Fruit fly (Drosophila melanogaster) whole organism, embryonic: ENCODE measurements around the gene IA-2.

ENCODE experiments used
- Atf3 ChIP-seq: fragments of 200-800 bp; sonication (Bioruptor generic); optimal IDR thresholded peaks from 3 replicates; lab custom pipeline; 2016; ENCODE audit warnings: missing biosample characterization, missing genetic modification characterization
- B-H1 ChIP-seq: fragments of 200-800 bp; sonication (Bioruptor generic); IDR thresholded peaks from 3 replicates; pipeline ENCODE4 v1.3.6; 2022; ENCODE audit warnings: missing biosample characterization, missing genetic modification characterization
- CG10209 ChIP-seq: fragments of 200-800 bp; sonication (Bioruptor generic); optimal IDR thresholded peaks from 3 replicates; lab custom pipeline; 2017; ENCODE audit warnings: missing biosample characterization, mild to moderate bottlenecking, missing genetic modification characterization, missing genetic modification reagents
- CG10267 ChIP-seq: fragments of 200-800 bp; sonication (Bioruptor generic); optimal IDR thresholded peaks from 2 replicates; lab custom pipeline; 2018; ENCODE audit warnings: missing biosample characterization, mild to moderate bottlenecking, missing genetic modification characterization, moderate library complexity
- CG10431 ChIP-seq: fragments of 200-800 bp; sonication (Bioruptor generic); optimal IDR thresholded peaks from 3 replicates; lab custom pipeline; 2018; ENCODE audit warnings: missing biosample characterization, mild to moderate bottlenecking, missing genetic modification characterization
- CG11723 ChIP-seq: fragments of 200-800 bp; sonication (Bioruptor generic); optimal IDR thresholded peaks from 2 replicates; lab custom pipeline; 2017; ENCODE audit warnings: missing biosample characterization, mild to moderate bottlenecking, missing genetic modification characterization
- CG13894 ChIP-seq: fragments of 200-800 bp; sonication (Bioruptor generic); optimal IDR thresholded peaks from 3 replicates; lab custom pipeline; 2018; ENCODE audit warnings: missing biosample characterization, mild to moderate bottlenecking, missing genetic modification characterization, moderate library complexity
- CG14050 ChIP-seq: fragments of 200-800 bp; sonication (Bioruptor generic); IDR thresholded peaks from 3 replicates; pipeline ENCODE4 v1.3.6; 2022; ENCODE audit warnings: missing biosample characterization, missing genetic modification characterization
- CG14710 ChIP-seq: fragments of 200-800 bp; sonication (Bioruptor generic); optimal IDR thresholded peaks from 3 replicates; lab custom pipeline; 2019; ENCODE audit warnings: missing biosample characterization, mild to moderate bottlenecking, missing genetic modification characterization, moderate library complexity
- CG1602 ChIP-seq: fragments of 200-800 bp; sonication (Bioruptor generic); optimal IDR thresholded peaks from 3 replicates; lab custom pipeline; 2016; ENCODE audit warnings: missing biosample characterization, missing genetic modification characterization
- CG16815 ChIP-seq: fragments of 200-800 bp; sonication (Bioruptor generic); optimal IDR thresholded peaks from 3 replicates; lab custom pipeline; 2017; ENCODE audit warnings: missing biosample characterization, mild to moderate bottlenecking, missing genetic modification characterization
- CG17359 ChIP-seq: fragments of 200-800 bp; sonication (Bioruptor generic); optimal IDR thresholded peaks from 3 replicates; lab custom pipeline; 2018; ENCODE audit warnings: missing biosample characterization, mild to moderate bottlenecking, missing genetic modification characterization, moderate library complexity
- CG17361 ChIP-seq: fragments of 200-800 bp; sonication (Bioruptor generic); IDR thresholded peaks from 3 replicates; pipeline ENCODE4 v1.3.6; 2022; ENCODE audit warnings: missing biosample characterization, missing genetic modification characterization
- CG2120 ChIP-seq: fragments of 200-800 bp; sonication (Bioruptor generic); optimal IDR thresholded peaks from 3 replicates; lab custom pipeline; 2016; ENCODE audit warnings: missing biosample characterization, missing genetic modification characterization
- CG33213 ChIP-seq: fragments of 200-800 bp; sonication (Bioruptor generic); optimal IDR thresholded peaks from 3 replicates; lab custom pipeline; 2016; ENCODE audit warnings: missing biosample characterization, missing genetic modification characterization
- CG34224 ChIP-seq: fragments of 200-800 bp; sonication (Bioruptor generic); IDR thresholded peaks from 3 replicates; pipeline ENCODE4 v1.3.6; 2022; ENCODE audit warnings: missing biosample characterization, missing genetic modification characterization; ENCODE audit not compliant: partially characterized antibody
- CG4730 ChIP-seq: fragments of 200-800 bp; sonication (Bioruptor generic); IDR thresholded peaks from 2 replicates; pipeline ENCODE4 v1.3.6; 2022; ENCODE audit warnings: missing biosample characterization, missing genetic modification characterization
- CG7963 ChIP-seq: fragments of 200-800 bp; sonication (Bioruptor generic); IDR thresholded peaks from 3 replicates; pipeline ENCODE4 v1.3.6; 2022; ENCODE audit warnings: missing biosample characterization, missing genetic modification characterization; ENCODE audit not compliant: partially characterized antibody
- CG8089 ChIP-seq: fragments of 200-800 bp; sonication (Bioruptor generic); optimal IDR thresholded peaks from 3 replicates; lab custom pipeline; 2016; ENCODE audit warnings: missing biosample characterization, missing genetic modification characterization
- Dfd ChIP-seq, 2 experiments: fragments of >200 bp; optimal IDR thresholded peaks; 2 replicates each; lab custom pipeline; 2017; ENCODE audit warnings: missing biosample characterization in 2 of 2, missing genetic modification characterization in 2 of 2
- Doc3 ChIP-seq: fragments of 200-800 bp; sonication (Bioruptor generic); IDR thresholded peaks from 3 replicates; pipeline ENCODE4 v1.3.6; 2022; ENCODE audit warnings: missing biosample characterization, missing genetic modification characterization; ENCODE audit not compliant: partially characterized antibody
- Drgx ChIP-seq: fragments of 200-800 bp; sonication (Bioruptor generic); IDR thresholded peaks from 2 replicates; pipeline ENCODE4 v1.3.6; 2022; ENCODE audit warnings: missing biosample characterization, missing genetic modification characterization
- Ets97D ChIP-seq: fragments of 200-800 bp; sonication (Bioruptor generic); optimal IDR thresholded peaks from 3 replicates; lab custom pipeline; 2016; ENCODE audit warnings: missing biosample characterization, missing genetic modification characterization
- Hand ChIP-seq: fragments of 200-800 bp; sonication (Bioruptor generic); optimal IDR thresholded peaks from 2 replicates; lab custom pipeline; 2017; ENCODE audit warnings: mild to moderate bottlenecking, missing biosample characterization, missing genetic modification reagents, missing genetic modification characterization
- Hey ChIP-seq: fragments of 200-800 bp; sonication (Bioruptor generic); optimal IDR thresholded peaks from 3 replicates; lab custom pipeline; 2018; ENCODE audit warnings: missing biosample characterization, mild to moderate bottlenecking, missing genetic modification characterization
- Mrtf ChIP-seq: fragments of 200-800 bp; sonication (Bioruptor generic); IDR thresholded peaks from 3 replicates; pipeline ENCODE4 v1.3.6; 2022; ENCODE audit warnings: missing biosample characterization, missing genetic modification characterization
- Myb ChIP-seq: fragments of 200-800 bp; sonication (Bioruptor generic); optimal IDR thresholded peaks from 2 replicates; lab custom pipeline; 2016; ENCODE audit warnings: missing biosample characterization, missing genetic modification characterization
- Nf-YC ChIP-seq: fragments of 200-800 bp; optimal IDR thresholded peaks from 3 replicates; lab custom pipeline; 2019; ENCODE audit warnings: missing biosample characterization, mild to moderate bottlenecking, missing genetic modification characterization, moderate library complexity
- Poxn ChIP-seq: fragments of 200-800 bp; sonication (Bioruptor generic); IDR thresholded peaks from 2 replicates; pipeline ENCODE4 v1.3.6; 2022; ENCODE audit warnings: missing biosample characterization, missing genetic modification characterization
- Side ChIP-seq: fragments of 200-800 bp; sonication (Bioruptor generic); optimal IDR thresholded peaks from 2 replicates; lab custom pipeline; 2016; ENCODE audit warnings: missing biosample characterization, missing genetic modification characterization
- Vsx1 ChIP-seq: fragments of 200-800 bp; sonication (Bioruptor generic); optimal IDR thresholded peaks from 2 replicates; lab custom pipeline; 2017; ENCODE audit warnings: missing biosample characterization, mild to moderate bottlenecking, missing genetic modification characterization, missing genetic modification reagents
- cato ChIP-seq: fragments of 200-800 bp; sonication (Bioruptor generic); optimal IDR thresholded peaks from 2 replicates; lab custom pipeline; 2016; ENCODE audit warnings: missing biosample characterization, missing genetic modification characterization, borderline replicate concordance
- chinmo ChIP-seq: fragments of 200-800 bp; sonication (Bioruptor generic); IDR thresholded peaks from 4 replicates; pipeline ENCODE4 v1.3.6; 2022; ENCODE audit warnings: missing biosample characterization, missing genetic modification characterization; ENCODE audit not compliant: partially characterized antibody
- chm ChIP-seq: fragments of 200-800 bp; sonication (Bioruptor generic); IDR thresholded peaks from 2 replicates; pipeline ENCODE4 v1.3.6; 2022; ENCODE audit warnings: missing biosample characterization, missing genetic modification characterization
- ci ChIP-seq: fragments of 200-800 bp; sonication (Bioruptor generic); IDR thresholded peaks from 3 replicates; pipeline ENCODE4 v1.3.6; 2022; ENCODE audit warnings: missing biosample characterization, missing genetic modification characterization
- crc ChIP-seq: fragments of 200-800 bp; sonication (Bioruptor generic); optimal IDR thresholded peaks from 2 replicates; lab custom pipeline; 2016; ENCODE audit warnings: missing biosample characterization, missing genetic modification characterization
- disco-r ChIP-seq: fragments of 200-800 bp; sonication (Bioruptor generic); optimal IDR thresholded peaks from 2 replicates; lab custom pipeline; 2016; ENCODE audit warnings: missing biosample characterization, missing genetic modification characterization
- gem ChIP-seq: fragments of 200-800 bp; sonication (Bioruptor generic); optimal IDR thresholded peaks from 2 replicates; lab custom pipeline; 2019; ENCODE audit warnings: missing biosample characterization, mild to moderate bottlenecking, missing genetic modification characterization, moderate library complexity
- ham ChIP-seq: fragments of 200-800 bp; sonication (Bioruptor generic); IDR thresholded peaks from 2 replicates; pipeline ENCODE4 v1.3.6; 2022; ENCODE audit warnings: missing biosample characterization, missing genetic modification characterization
- insv ChIP-seq, 2 experiments: fragments of 200-800 bp; sonication (Bioruptor generic); optimal IDR thresholded peaks; 3 replicates each; lab custom pipeline; 2016 to 2018; ENCODE audit warnings: missing biosample characterization in 2 of 2, missing genetic modification characterization in 2 of 2
- jing ChIP-seq: fragments of 200-800 bp; sonication (Bioruptor generic); optimal IDR thresholded peaks from 2 replicates; lab custom pipeline; 2018; ENCODE audit warnings: missing biosample characterization, mild to moderate bottlenecking, missing genetic modification characterization
- mam ChIP-seq: fragments of 200-800 bp; sonication (Bioruptor generic); optimal IDR thresholded peaks from 3 replicates; lab custom pipeline; 2016; ENCODE audit warnings: missing biosample characterization, missing genetic modification characterization
- mirr ChIP-seq: fragments of 200-800 bp; sonication (Bioruptor generic); optimal IDR thresholded peaks from 3 replicates; lab custom pipeline; 2018; ENCODE audit warnings: missing biosample characterization, mild to moderate bottlenecking, missing genetic modification characterization
- mld ChIP-seq: fragments of 200-800 bp; sonication (Bioruptor generic); IDR thresholded peaks from 3 replicates; pipeline ENCODE4 v1.3.6; 2022; ENCODE audit warnings: missing biosample characterization, missing genetic modification characterization; ENCODE audit not compliant: partially characterized antibody
- odd ChIP-seq: fragments of 200-800 bp; sonication (Bioruptor generic); optimal IDR thresholded peaks from 2 replicates; lab custom pipeline; 2017; ENCODE audit warnings: missing biosample characterization, mild to moderate bottlenecking, missing genetic modification characterization
- sisA ChIP-seq: fragments of 200-800 bp; sonication (Bioruptor generic); IDR thresholded peaks from 2 replicates; pipeline ENCODE4 v1.3.6; 2022; ENCODE audit warnings: missing biosample characterization, missing genetic modification characterization
- slbo ChIP-seq: fragments of 200-800 bp; sonication (Bioruptor generic); IDR thresholded peaks from 2 replicates; pipeline ENCODE4 v1.3.6; 2022; ENCODE audit warnings: missing biosample characterization, missing genetic modification characterization
- sob ChIP-seq: fragments of 200-800 bp; sonication (Bioruptor generic); IDR thresholded peaks from 2 replicates; pipeline ENCODE4 v1.3.6; 2022; ENCODE audit warnings: missing biosample characterization, missing genetic modification characterization
- toy ChIP-seq: fragments of 200-800 bp; sonication (Bioruptor generic); IDR thresholded peaks from 2 replicates; pipeline ENCODE4 v1.3.6; 2022; ENCODE audit warnings: missing biosample characterization, missing genetic modification characterization
- ttk ChIP-seq: fragments of 200-800 bp; sonication (Bioruptor generic); IDR thresholded peaks from 2 replicates; pipeline ENCODE4 v2.1.2; 2022; ENCODE audit warnings: missing biosample characterization, missing genetic modification characterization
- wek ChIP-seq: fragments of 200-800 bp; sonication (Bioruptor generic); optimal IDR thresholded peaks from 3 replicates; lab custom pipeline; 2018; ENCODE audit warnings: missing biosample characterization, mild to moderate bottlenecking, missing genetic modification characterization, moderate library complexity

IA-2 gene

DNA sequence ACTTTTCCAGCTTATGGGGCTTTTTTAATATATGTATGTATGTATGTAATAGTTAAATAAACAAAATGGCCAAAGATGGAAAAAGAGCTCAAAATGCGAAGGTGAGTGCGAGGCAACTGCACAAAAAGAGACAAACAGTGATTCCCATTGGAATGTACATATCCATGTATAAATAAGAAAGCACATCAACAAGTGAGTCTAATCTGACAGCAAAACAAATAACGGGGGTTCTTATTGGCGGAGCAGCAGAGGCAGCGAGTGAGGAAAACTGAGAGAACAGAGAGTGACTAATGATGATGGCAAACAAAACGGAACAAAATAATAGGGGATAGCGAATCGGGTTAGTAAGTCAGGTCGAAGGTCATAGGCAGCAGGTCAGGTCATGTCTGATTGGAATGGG, 73.7 kb downstream of the IA-2 start (continued):
- TF ChIP-seq CG16815 (GFP tag; lab: Kevin White, UChicago) (no peak), CG1602 (GFP tag; lab: Kevin White, UChicago) (no peak), disco-r (GFP tag; lab: Kevin White, UChicago) (no peak), CG11723 (GFP tag; lab: Kevin White, UChicago) (peak; percentile 23), jing (no peak), mld (GFP tag; lab: Robert Waterston, UW) (no peak), CG13894 (tag; lab: Kevin White, UChicago) (no peak), CG8089 (GFP tag; lab: Kevin White, UChicago) (peak; percentile 52), CG14710 (tag; lab: Kevin White, UChicago) (peak; percentile 50), sisA (no peak), CG10209 (peak; percentile 44), CG33213 (GFP tag; lab: Kevin White, UChicago) (peak; percentile 54), ci (peak; percentile 66; the same call in 2 of the 3 replicates), Myb (GFP tag; lab: Kevin White, UChicago) (no peak), slbo (GFP tag; lab: Robert Waterston, UW) (no peak), CG34224 (no peak), CG4730 (GFP tag; lab: Robert Waterston, UW) (no peak), wek (GFP tag; lab: Kevin White, UChicago) (peak; percentile 46), Vsx1 (GFP tag; lab: Kevin White, UChicago) (peak; percentile 19), B-H1 (GFP tag; lab: Robert Waterston, UW) (peak; percentile 15; the same call in 1 of the 3 replicates), CG17359 (tag; lab: Kevin White, UChicago) (peak; percentile 40), sob (GFP tag; lab: Robert Waterston, UW) (0 out of 2 replicates have a peak, but pooled peaks have one; percentile 15), Atf3 (GFP tag; lab: Kevin White, UChicago) (peak; percentile 7), Doc3 (no peak), CG14050 (GFP tag; lab: Robert Waterston, UW) (no peak), chm (peak; percentile 70; the same call in 1 of the 2 replicates), CG10431 (peak; percentile 26), cato (no peak), Hey (tag; lab: Kevin White, UChicago) (no peak), CG17361 (0 out of 3 replicates have a peak, but pooled peaks have one; percentile 12), Drgx (GFP tag; lab: Robert Waterston, UW) (no peak), CG7963 (GFP tag; lab: Robert Waterston, UW) (no peak), Poxn (no peak), CG2120 (GFP tag; lab: Kevin White, UChicago) (no peak), gem (tag; lab: Kevin White, UChicago) (peak; percentile 48), ham (GFP tag; lab: Robert Waterston, UW) (no peak), crc (GFP tag; lab: Kevin White, UChicago) (no peak), ttk (GFP tag; lab: Robert Waterston, UW) (no peak), mirr (GFP tag; lab: Kevin White, UChicago) (no peak), insv (GFP tag; optimal IDR thresholded peaks at IDR 0.05; lab: Kevin White, UChicago) (peak in 1 of 2 experiments; percentile 76), Hand (GFP tag; lab: Kevin White, UChicago) (no peak), odd (GFP tag; lab: Kevin White, UChicago) (no peak), Ets97D (GFP tag; lab: Kevin White, UChicago) (peak; percentile 6), mam (no peak), CG10267 (peak; percentile 2), chinmo (GFP tag; lab: Robert Waterston, UW) (no peak), Mrtf (GFP tag; lab: Robert Waterston, UW) (no peak), Nf-YC (tag; lab: Kevin White, UChicago) (peak; percentile 3), Side (GFP tag; lab: Kevin White, UChicago) (peak; percentile 24), Dfd (GFP tag; optimal IDR thresholded peaks at IDR 0.05; lab: Kevin White, UChicago) (no peak), toy (GFP tag; lab: Robert Waterston, UW) (no peak)
